Worm (Caenorhabditis elegans) whole organism, young adult: ENCODE measurements around the gene mif-4.

ENCODE experiments used
- B0019.2 ChIP-seq: fragments of 200-800 bp; sonication (Bioruptor generic); conservative IDR thresholded peaks from 2 replicates; pipeline ENCODE4 v1.3.6; 2022; ENCODE audit warnings: missing genetic modification reagents, missing genetic modification characterization, missing compliant biosample characterization
- C17E4.6 ChIP-seq: fragments of 200-800 bp; sonication (Bioruptor generic); IDR thresholded peaks from 2 replicates; pipeline ENCODE4 v1.3.6; 2022; ENCODE audit warnings: missing genetic modification reagents, missing genetic modification characterization, missing compliant biosample characterization
- F10E7.11 ChIP-seq: sonication (generic microtip); optimal IDR thresholded peaks from 2 replicates; lab custom pipeline; 2017; ENCODE audit warnings: mild to moderate bottlenecking, missing genetic modification characterization, moderate library complexity, missing compliant biosample characterization
- F23B12.7 ChIP-seq: sonication (generic microtip); optimal IDR thresholded peaks from 2 replicates; lab custom pipeline; 2017; ENCODE audit warnings: missing genetic modification characterization, mild to moderate bottlenecking, missing compliant biosample characterization, antibody characterized with exemption, moderate library complexity; ENCODE audit not compliant: insufficient read depth
- F39B2.1 ChIP-seq: fragments of 200-800 bp; sonication (Bioruptor generic); IDR thresholded peaks from 2 replicates; pipeline ENCODE4 v1.3.6; 2022; ENCODE audit warnings: missing genetic modification reagents, missing genetic modification characterization, missing compliant biosample characterization
- F49E8.2 ChIP-seq: sonication (generic microtip); optimal IDR thresholded peaks from 3 replicates; lab custom pipeline; 2017; ENCODE audit warnings: missing genetic modification characterization, mild to moderate bottlenecking, missing compliant biosample characterization, antibody characterized with exemption, moderate library complexity; ENCODE audit not compliant: insufficient read depth
- F57A8.1 ChIP-seq: fragments of 200-800 bp; sonication (Bioruptor generic); optimal IDR thresholded peaks from 2 replicates; lab custom pipeline; 2018; ENCODE audit warnings: mild to moderate bottlenecking, missing genetic modification characterization, moderate library complexity, missing compliant biosample characterization
- K11D2.4 ChIP-seq: fragments of 200-800 bp; sonication (Bioruptor generic); IDR thresholded peaks from 2 replicates; pipeline ENCODE4 v1.3.6; 2022; ENCODE audit warnings: missing genetic modification reagents, missing genetic modification characterization, missing compliant biosample characterization
- T07F8.4 ChIP-seq: sonication (generic microtip); optimal IDR thresholded peaks from 2 replicates; lab custom pipeline; 2016; ENCODE audit warnings: mild to moderate bottlenecking, missing genetic modification characterization, moderate library complexity, missing compliant biosample characterization
- Y67H2A.10 ChIP-seq: fragments of 200-800 bp; sonication (Bioruptor generic); conservative IDR thresholded peaks from 2 replicates; pipeline ENCODE4 v1.3.6; 2022; ENCODE audit warnings: missing genetic modification reagents, missing genetic modification characterization, missing compliant biosample characterization
- ZK185.1 ChIP-seq: sonication (generic microtip); optimal IDR thresholded peaks from 2 replicates; lab custom pipeline; 2016; ENCODE audit warnings: mild to moderate bottlenecking, missing genetic modification characterization, missing compliant biosample characterization; ENCODE audit not compliant: poor library complexity, severe bottlenecking
- akir-1 ChIP-seq: fragments of 200-800 bp; sonication (Bioruptor generic); optimal IDR thresholded peaks from 2 replicates; lab custom pipeline; 2018; ENCODE audit warnings: mild to moderate bottlenecking, missing genetic modification characterization, moderate library complexity, missing compliant biosample characterization
- atf-7 ChIP-seq: sonication (generic microtip); optimal IDR thresholded peaks from 2 replicates; lab custom pipeline; 2017; ENCODE audit warnings: mild to moderate bottlenecking, missing genetic modification characterization, missing compliant biosample characterization
- attf-6 ChIP-seq: fragments of 200-800 bp; sonication (Bioruptor generic); IDR thresholded peaks from 2 replicates; pipeline ENCODE4 v1.3.6; 2022; ENCODE audit warnings: missing genetic modification reagents, missing genetic modification characterization, missing compliant biosample characterization
- ccch-3 ChIP-seq: fragments of 200-800 bp; sonication (Bioruptor generic); optimal IDR thresholded peaks from 2 replicates; lab custom pipeline; 2018; ENCODE audit warnings: mild to moderate bottlenecking, missing genetic modification characterization, missing compliant biosample characterization
- ceh-40 ChIP-seq: fragments of 200-800 bp; sonication (Bioruptor generic); IDR thresholded peaks from 2 replicates; pipeline ENCODE4 v1.3.6; 2022; ENCODE audit warnings: missing genetic modification characterization, missing compliant biosample characterization
- ceh-91 ChIP-seq: fragments of 200-800 bp; sonication (Bioruptor generic); IDR thresholded peaks from 2 replicates; pipeline ENCODE4 v1.3.6; 2022; ENCODE audit warnings: missing genetic modification reagents, missing genetic modification characterization, missing compliant biosample characterization
- die-1 ChIP-seq: sonication (generic microtip); optimal IDR thresholded peaks from 2 replicates; lab custom pipeline; 2016; ENCODE audit warnings: missing genotype, mild to moderate bottlenecking, missing genetic modification characterization, missing compliant biosample characterization
- dox-1 ChIP-seq: fragments of 200-800 bp; sonication (Bioruptor generic); IDR thresholded peaks from 2 replicates; pipeline ENCODE4 v1.3.6; 2022; ENCODE audit warnings: missing genetic modification reagents, missing genetic modification characterization, missing compliant biosample characterization
- dpl-1 ChIP-seq: fragments of 150-350 bp; optimal IDR thresholded peaks from 2 replicates; lab custom pipeline; 2014; ENCODE audit warnings: missing biosample characterization, missing genetic modification reagents, missing genetic modification characterization
- efl-1 ChIP-seq: fragments of 150-350 bp; optimal IDR thresholded peaks from 2 replicates; lab custom pipeline; 2014; ENCODE audit warnings: missing biosample characterization, missing genetic modification reagents, missing genetic modification characterization
- ekl-4 ChIP-seq: fragments of 200-800 bp; sonication (Bioruptor generic); IDR thresholded peaks from 2 replicates; pipeline ENCODE4 v1.3.6; 2022; ENCODE audit warnings: missing genetic modification reagents, missing genetic modification characterization, missing compliant biosample characterization
- hmg-1.2 ChIP-seq: fragments of 200-800 bp; sonication (Bioruptor generic); IDR thresholded peaks from 2 replicates; pipeline ENCODE4 v1.3.6; 2022; ENCODE audit warnings: missing genetic modification reagents, missing genetic modification characterization, missing compliant biosample characterization
- hmg-20 ChIP-seq: fragments of 200-800 bp; sonication (Bioruptor generic); IDR thresholded peaks from 2 replicates; pipeline ENCODE4 v1.3.6; 2022; ENCODE audit warnings: missing genetic modification reagents, missing genetic modification characterization, missing compliant biosample characterization
- madf-3 ChIP-seq: fragments of 200-800 bp; sonication (Bioruptor generic); IDR thresholded peaks from 2 replicates; pipeline ENCODE4 v1.3.6; 2022; ENCODE audit warnings: missing genetic modification reagents, missing genetic modification characterization, missing compliant biosample characterization
- mcd-1 ChIP-seq: fragments of 200-800 bp; sonication (Bioruptor generic); IDR thresholded peaks from 2 replicates; pipeline ENCODE4 v1.3.6; 2022; ENCODE audit warnings: missing genetic modification reagents, missing genetic modification characterization, missing compliant biosample characterization
- mes-4 ChIP-seq: sonication (generic microtip); optimal IDR thresholded peaks from 2 replicates; lab custom pipeline; 2016; ENCODE audit warnings: missing genotype, missing genetic modification characterization, missing compliant biosample characterization
- mxl-1 ChIP-seq: sonication (generic microtip); optimal IDR thresholded peaks from 2 replicates; lab custom pipeline; 2016; ENCODE audit warnings: missing genetic modification characterization, missing compliant biosample characterization
- nhr-179 ChIP-seq: sonication (generic microtip); optimal IDR thresholded peaks from 2 replicates; lab custom pipeline; 2016; ENCODE audit warnings: mild to moderate bottlenecking, missing genetic modification characterization, missing compliant biosample characterization
- nhr-27 ChIP-seq: fragments of 200-800 bp; sonication (Bioruptor generic); optimal IDR thresholded peaks from 2 replicates; lab custom pipeline; 2018; ENCODE audit warnings: mild to moderate bottlenecking, missing genetic modification characterization, moderate library complexity, missing compliant biosample characterization
- nhr-80 ChIP-seq: sonication (generic microtip); optimal IDR thresholded peaks from 2 replicates; lab custom pipeline; 2016; ENCODE audit warnings: missing genetic modification characterization, missing compliant biosample characterization
- rcor-1 ChIP-seq: fragments of 200-800 bp; sonication (Bioruptor generic); IDR thresholded peaks from 2 replicates; pipeline ENCODE4 v1.3.6; 2022; ENCODE audit warnings: missing genetic modification reagents, missing genetic modification characterization, missing compliant biosample characterization
- sdz-38 ChIP-seq: sonication (generic microtip); optimal IDR thresholded peaks from 2 replicates; lab custom pipeline; 2016; ENCODE audit warnings: missing genotype, missing genetic modification characterization, missing compliant biosample characterization
- snpc-1.1 ChIP-seq: sonication (generic microtip); optimal IDR thresholded peaks from 2 replicates; lab custom pipeline; 2017; ENCODE audit warnings: missing genetic modification characterization, mild to moderate bottlenecking, missing compliant biosample characterization, antibody characterized with exemption, moderate library complexity, missing genotype, missing genetic modification reagents; ENCODE audit not compliant: insufficient read depth
- snpc-1.3 ChIP-seq: sonication (generic microtip); optimal IDR thresholded peaks from 2 replicates; lab custom pipeline; 2017; ENCODE audit warnings: missing genetic modification characterization, mild to moderate bottlenecking, missing compliant biosample characterization, antibody characterized with exemption, moderate library complexity, missing genotype, missing genetic modification reagents; ENCODE audit not compliant: insufficient read depth
- sptf-2 ChIP-seq: fragments of 200-800 bp; sonication (Bioruptor generic); optimal IDR thresholded peaks from 2 replicates; lab custom pipeline; 2018; ENCODE audit warnings: mild to moderate bottlenecking, missing genetic modification characterization, missing compliant biosample characterization
- tbp1 ChIP-seq: fragments of 200-800 bp; sonication (Bioruptor generic); optimal IDR thresholded peaks from 2 replicates; lab custom pipeline; 2018; ENCODE audit warnings: mild to moderate bottlenecking, missing genetic modification characterization, missing compliant biosample characterization
- unc-130 ChIP-seq: sonication (generic microtip); optimal IDR thresholded peaks from 2 replicates; lab custom pipeline; 2016; ENCODE audit warnings: missing genetic modification reagents, missing genetic modification characterization, missing compliant biosample characterization
- unc-62 ChIP-seq: fragments of 150-350 bp; optimal IDR thresholded peaks from 2 replicates; lab custom pipeline; 2014; ENCODE audit warnings: missing biosample characterization, missing genetic modification reagents, missing genetic modification characterization
- ztf-22 ChIP-seq: fragments of 200-800 bp; sonication (Bioruptor generic); optimal IDR thresholded peaks from 2 replicates; lab custom pipeline; 2018; ENCODE audit warnings: mild to moderate bottlenecking, missing genetic modification characterization, moderate library complexity, missing compliant biosample characterization
- ztf-26 ChIP-seq: sonication (generic microtip); optimal IDR thresholded peaks from 2 replicates; lab custom pipeline; 2017; ENCODE audit warnings: missing genetic modification characterization, missing compliant biosample characterization
- ztf-28 ChIP-seq: fragments of 200-800 bp; sonication (Bioruptor generic); IDR thresholded peaks from 2 replicates; pipeline ENCODE4 v1.3.6; 2022; ENCODE audit warnings: missing genetic modification reagents, missing genetic modification characterization, missing compliant biosample characterization
- ztf-6 ChIP-seq: fragments of 200-800 bp; sonication (Bioruptor generic); IDR thresholded peaks from 2 replicates; pipeline ENCODE4 v1.3.6; 2022; ENCODE audit warnings: missing genetic modification reagents, missing genetic modification characterization, missing compliant biosample characterization

Gene mif-4

ce11 chrIV:6342876-6343275 is 7.1 kb upstream of the mif-4 start, which contains the start of gene Y73B6BL.14:
Gene Y73B6BL.14, minus strand, starts transcription at chrIV:6342976.
- no peak for TF ChIP-seq snpc-1.1 (tag; lab: Kevin White, UChicago)
- peak; percentile 46 for TF ChIP-seq efl-1

ce11 chrIV:6342431-6342830 is 6.6 kb upstream of the mif-4 start, which contains the start of gene Y73B6BL.288:
Gene Y73B6BL.288, minus strand, starts transcription at chrIV:6342531.
- no peak for TF ChIP-seq ztf-28 (GFP tag; lab: Robert Waterston, UW)
- TF ChIP-seq ztf-6 (GFP tag; lab: Robert Waterston, UW) = no peak
- no peak for TF ChIP-seq mxl-1
- TF ChIP-seq ztf-26 (tag; lab: Kevin White, UChicago) = no peak
- no peak for TF ChIP-seq B0019.2 (GFP tag; lab: Robert Waterston, UW)
- TF ChIP-seq atf-7 (tag; lab: Kevin White, UChicago) = no peak
- TF ChIP-seq akir-1 = no peak
- no peak for TF ChIP-seq Y67H2A.10 (GFP tag; lab: Robert Waterston, UW)
- no peak for TF ChIP-seq efl-1
- TF ChIP-seq dox-1 (GFP tag; lab: Robert Waterston, UW) = no peak
- TF ChIP-seq rcor-1 (GFP tag; lab: Robert Waterston, UW) = no peak
- no peak for TF ChIP-seq ztf-22 (GFP tag; lab: Kevin White, UChicago)
- TF ChIP-seq die-1 (tag; lab: Kevin White, UChicago) = no peak
- no peak for TF ChIP-seq K11D2.4 (GFP tag; lab: Robert Waterston, UW)
- TF ChIP-seq F39B2.1 = no peak

ce11 chrIV:6337353-6337752 is 1.6 kb upstream of the mif-4 start, which contains the start of gene ipla-6:
Gene ipla-6, plus strand, starts transcription at chrIV:6337653.
- TF ChIP-seq unc-62 (GFP tag; lab: Kevin White, UChicago) (no peak), unc-130 (no peak), ZK185.1 (no peak), ekl-4 (GFP tag; lab: Robert Waterston, UW) (no peak), hmg-20 (no peak)

ce11 chrIV:6336748-6337147 is 954 bp upstream of the mif-4 start:
- TF ChIP-seq ztf-22 (GFP tag; lab: Kevin White, UChicago) = peak; percentile 89
- no peak for TF ChIP-seq ccch-3 (GFP tag; lab: Kevin White, UChicago)
- peak; percentile 83 for TF ChIP-seq mcd-1 (GFP tag; lab: Robert Waterston, UW)
- no peak for TF ChIP-seq F57A8.1 (GFP tag; lab: Kevin White, UChicago)
- peak; percentile 75 for TF ChIP-seq unc-62 (GFP tag; lab: Kevin White, UChicago)
- TF ChIP-seq nhr-27 = no peak
- TF ChIP-seq snpc-1.1 (tag; lab: Kevin White, UChicago) = no peak
- TF ChIP-seq dpl-1 = peak; percentile 16
- TF ChIP-seq C17E4.6 (GFP tag; lab: Robert Waterston, UW) = no peak
- peak; percentile 89 for TF ChIP-seq ekl-4 (GFP tag; lab: Robert Waterston, UW)
- no peak for TF ChIP-seq Y67H2A.10 (GFP tag; lab: Robert Waterston, UW)
- TF ChIP-seq nhr-179 (tag; lab: Kevin White, UChicago) = no peak
- peak; percentile 41; the same call in 1 of the 2 replicates for TF ChIP-seq attf-6 (GFP tag; lab: Robert Waterston, UW)
- peak; percentile 21 for TF ChIP-seq T07F8.4
- no peak for TF ChIP-seq F23B12.7
- peak; percentile 97 for TF ChIP-seq atf-7 (tag; lab: Kevin White, UChicago)
- peak; percentile 46; the same call in 1 of the 2 replicates for TF ChIP-seq hmg-20
- TF ChIP-seq sdz-38 (tag; lab: Kevin White, UChicago) = no peak
- peak; percentile 5 for TF ChIP-seq sptf-2 (GFP tag; lab: Kevin White, UChicago)
- peak; percentile 70 for TF ChIP-seq F10E7.11
- TF ChIP-seq mes-4 = no peak
- 0 out of 2 replicates have a peak, but pooled peaks have one; percentile 15 for TF ChIP-seq madf-3
- no peak for TF ChIP-seq snpc-1.3 (tag; lab: Kevin White, UChicago)
- no peak for TF ChIP-seq F49E8.2 (tag; lab: Kevin White, UChicago)
- TF ChIP-seq ceh-91 (GFP tag; lab: Robert Waterston, UW) = no peak
- TF ChIP-seq tbp1 (GFP tag; lab: Kevin White, UChicago) = peak; percentile 69
- TF ChIP-seq nhr-80 (tag; lab: Kevin White, UChicago) = peak; percentile 95
- 0 out of 2 replicates have a peak, but pooled peaks have one; percentile 41 for TF ChIP-seq ceh-40 (GFP tag; lab: Robert Waterston, UW)
- peak; percentile 95 for TF ChIP-seq hmg-1.2 (GFP tag; lab: Robert Waterston, UW)
